Worm (Caenorhabditis elegans): ENCODE data around the gene pole-4.
"Not testable (repeated sequence)": the region's sequence is repeated elsewhere in the genome, so short reads cannot be mapped to it uniquely, and the experiment has no call there.

The pole-4 gene

DNA sequence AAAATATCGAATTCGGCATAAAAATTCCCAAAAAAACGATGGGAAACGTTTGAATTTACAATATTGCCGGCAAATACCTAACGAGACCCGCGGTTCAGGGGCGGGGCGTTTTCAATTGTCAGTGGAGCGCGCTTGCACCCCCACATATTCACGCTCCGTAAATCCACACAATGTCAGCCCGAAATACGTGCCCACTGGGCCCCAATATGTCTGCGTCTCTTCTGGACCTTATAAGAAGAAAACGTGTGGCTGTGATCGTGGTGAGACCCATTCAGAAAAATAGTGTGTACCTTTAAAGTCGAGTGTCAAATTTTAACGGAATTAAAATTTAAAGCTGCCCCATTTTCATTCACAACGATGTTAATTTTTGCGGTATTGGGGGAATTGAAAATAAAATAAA is 35.4 kb upstream of the pole-4 start (continued):
- TF ChIP-seq Y75B8A.6 (GFP tag; IDR thresholded peaks at IDR 0.05), result no peak
- TF ChIP-seq zag-1 (tag; optimal IDR thresholded peaks at IDR 0.05), result no peak
- TF ChIP-seq hlh-30 (tag; optimal IDR thresholded peaks at IDR 0.05; ENCODE audit: insufficient read depth), result no peak
- TF ChIP-seq skn-1 (tag; optimal IDR thresholded peaks at IDR 0.05), result no peak
- TF ChIP-seq aly-2 (tag; optimal IDR thresholded peaks at IDR 0.05), result no peak
- no peak for TF ChIP-seq ceh-20 (GFP tag; IDR thresholded peaks at IDR 0.05)
- TF ChIP-seq mep-1 (tag; optimal IDR thresholded peaks at IDR 0.05), result no peak
- no peak for TF ChIP-seq cey-2 (tag; optimal IDR thresholded peaks at IDR 0.05; ENCODE audit: borderline replicate concordance, insufficient read depth)
- no peak for TF ChIP-seq mxl-3 (GFP tag; optimal IDR thresholded peaks at IDR 0.05)
- TF ChIP-seq arid-1 (GFP tag; conservative IDR thresholded peaks at IDR 0.05), result 0 out of 2 replicates have a peak, but pooled peaks have one; percentile 31
- no peak for TF ChIP-seq nhr-6 (tag; optimal IDR thresholded peaks at IDR 0.05)
- TF ChIP-seq ztf-7 (tag; optimal IDR thresholded peaks at IDR 0.05), result no peak
- TF ChIP-seq dve-1 (tag; optimal IDR thresholded peaks at IDR 0.05; ENCODE audit: insufficient read depth), result no peak
- TF ChIP-seq F49E8.2 (tag; optimal IDR thresholded peaks at IDR 0.05; ENCODE audit: borderline replicate concordance), result peak; percentile 18
- TF ChIP-seq hlh-11 (tag; optimal IDR thresholded peaks at IDR 0.05), result no peak
- no peak for TF ChIP-seq ztf-11 (tag; optimal IDR thresholded peaks at IDR 0.05)
- peak; percentile 63 for TF ChIP-seq Y48G9A.11 (GFP tag; IDR thresholded peaks at IDR 0.05)
- TF ChIP-seq lin-38 (GFP tag; IDR thresholded peaks at IDR 0.05), result peak; percentile 83
- no peak for TF ChIP-seq gei-8 (GFP tag; optimal IDR thresholded peaks at IDR 0.05)
- no peak for TF ChIP-seq saeg-2 (GFP tag; IDR thresholded peaks at IDR 0.05)
- TF ChIP-seq nhr-42 (GFP tag; IDR thresholded peaks at IDR 0.05), result peak; percentile 67; the same call in 1 of the 2 replicates
- TF ChIP-seq nhr-41 (GFP tag; IDR thresholded peaks at IDR 0.05), result no peak
- TF ChIP-seq pqm-1 (tag; optimal IDR thresholded peaks at IDR 0.05), result no peak
- no peak for TF ChIP-seq ZK546.5 (tag; optimal IDR thresholded peaks at IDR 0.05)
- no peak for TF ChIP-seq fos-1 (tag; optimal IDR thresholded peaks at IDR 0.05)
- TF ChIP-seq dmd-6 (GFP tag; IDR thresholded peaks at IDR 0.05), result no peak
- TF ChIP-seq daf-8 (GFP tag; IDR thresholded peaks at IDR 0.05), result no peak
- no peak for TF ChIP-seq lin-1 (GFP tag; IDR thresholded peaks at IDR 0.05)
- no peak for TF ChIP-seq tag-97 (GFP tag; IDR thresholded peaks at IDR 0.05)
- no peak for TF ChIP-seq daf-16 (GFP tag; optimal IDR thresholded peaks at IDR 0.05)
- TF ChIP-seq daf-16 (tag; optimal IDR thresholded peaks at IDR 0.05), result no peak
- TF ChIP-seq mdl-1 (tag; optimal IDR thresholded peaks at IDR 0.05), result no peak
- TF ChIP-seq Y5F2A.4 (GFP tag; optimal IDR thresholded peaks at IDR 0.05), result peak; percentile 2
- TF ChIP-seq zip-2 (tag; optimal IDR thresholded peaks at IDR 0.05), result no peak
- TF ChIP-seq nhr-237 (tag; optimal IDR thresholded peaks at IDR 0.05), result no peak
- no peak for TF ChIP-seq nhr-11 (tag; optimal IDR thresholded peaks at IDR 0.05)
- no peak for TF ChIP-seq F10B5.3 (tag; optimal IDR thresholded peaks at IDR 0.05)
- no peak for TF ChIP-seq lir-3 (tag; optimal IDR thresholded peaks at IDR 0.05)

DNA sequence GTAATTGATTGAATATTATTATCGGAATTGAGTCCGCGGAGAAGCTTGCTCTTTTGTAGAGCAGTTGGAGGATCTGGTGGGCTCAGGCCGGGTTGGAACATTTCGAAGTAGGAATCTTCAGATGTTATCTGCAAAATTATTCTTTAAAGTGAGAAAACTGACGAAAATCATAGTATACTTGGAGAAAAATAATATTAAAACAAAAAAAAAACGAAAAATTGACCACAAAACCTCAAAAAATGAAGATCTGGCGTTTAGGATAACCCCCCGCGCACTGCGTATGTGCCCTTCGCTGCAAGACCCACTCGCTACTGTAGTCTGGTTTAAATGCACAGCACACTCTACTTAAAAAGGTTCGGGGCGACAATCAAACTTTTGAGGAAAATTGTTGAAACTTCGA is 34.3 kb upstream of the pole-4 start, which contains the start of gene Y53F4B.10:
Gene Y53F4B.10 (minus strand): TSS at position 101 of the 400 bp plus-strand sequence.
- TF ChIP-seq hmg-1.1 (GFP tag; IDR thresholded peaks at IDR 0.05), result no peak
- peak; percentile 83 for TF ChIP-seq aha-1 (tag)

DNA sequence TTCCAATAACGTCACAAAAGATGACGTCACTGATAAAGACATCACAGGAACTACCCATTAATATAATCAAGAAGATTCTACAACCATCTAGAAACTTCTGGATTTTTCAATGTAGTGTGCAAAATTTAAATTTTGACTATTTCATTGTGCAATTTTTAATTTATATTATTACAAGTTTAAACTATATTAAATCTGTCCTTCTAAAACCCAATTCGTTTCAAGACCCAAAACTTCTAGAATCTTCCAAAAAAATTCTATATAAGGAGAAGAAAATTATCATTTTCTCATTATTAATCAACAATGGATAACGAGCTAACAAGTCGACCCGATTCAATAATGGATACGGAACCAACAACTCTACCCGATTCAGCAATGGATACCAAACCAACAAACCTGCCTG is 23.4 kb upstream of the pole-4 start, which contains the start of gene Y53F4B.7:
Gene Y53F4B.7 (plus strand): TSS at position 301 of the 400 bp plus-strand sequence.
- not testable (repeated sequence) for TF ChIP-seq nhr-6 (tag; optimal IDR thresholded peaks at IDR 0.05); egl-43 (GFP tag; IDR thresholded peaks at IDR 0.05); lim-7 (GFP tag; IDR thresholded peaks at IDR 0.05)

All from whole organism, L4 larva.